Worm (Caenorhabditis elegans) whole organism, L1 larva: ENCODE measurements around the gene F26F4.6.

ENCODE experiments used
- C04F5.9 ChIP-seq: sonication (generic microtip); optimal IDR thresholded peaks from 2 replicates; lab custom pipeline; 2016; ENCODE audit warnings: missing genetic modification characterization, missing compliant biosample characterization
- C16A3.4 ChIP-seq: fragments of 150-350 bp; optimal IDR thresholded peaks from 2 replicates; lab custom pipeline; 2014; ENCODE audit warnings: missing biosample characterization, missing genetic modification characterization
- C34B4.2 ChIP-seq: sonication (generic microtip); optimal IDR thresholded peaks from 2 replicates; lab custom pipeline; 2017; ENCODE audit warnings: mild to moderate bottlenecking, missing genetic modification characterization, missing compliant biosample characterization
- Y116A8C.19 ChIP-seq: sonication (generic microtip); optimal IDR thresholded peaks from 2 replicates; lab custom pipeline; 2016; ENCODE audit warnings: missing compliant biosample characterization, missing genetic modification characterization, borderline replicate concordance
- aha-1 ChIP-seq: fragments of 150-350 bp; optimal IDR thresholded peaks from 2 replicates; lab custom pipeline; 2014; ENCODE audit warnings: missing biosample characterization, missing genetic modification characterization
- ama-1 ChIP-seq: fragments of 150-350 bp; optimal IDR thresholded peaks from 2 replicates; lab custom pipeline; 2014
- blmp-1 ChIP-seq: fragments of 150-350 bp; optimal IDR thresholded peaks from 2 replicates; lab custom pipeline; 2014; ENCODE audit warnings: missing biosample characterization, missing genetic modification characterization
- ceh-8 ChIP-seq: fragments of 200-800 bp; sonication (Bioruptor generic); optimal IDR thresholded peaks from 2 replicates; lab custom pipeline; 2018; ENCODE audit warnings: mild to moderate bottlenecking, missing genetic modification characterization, moderate library complexity, missing compliant biosample characterization
- ceh-82 ChIP-seq, 3 experiments: fragments of 150-350 bp in 1 of 3; sonication (generic microtip) in 2 of 3; optimal IDR thresholded peaks; 2 replicates each; lab custom pipeline; 2014 to 2017; ENCODE audit warnings: missing biosample characterization in 3 of 3, missing genetic modification characterization in 3 of 3
- ceh-88 ChIP-seq: fragments of 200-800 bp; sonication (Bioruptor generic); IDR thresholded peaks from 2 replicates; pipeline ENCODE4 v1.3.6; 2022; ENCODE audit warnings: missing genetic modification characterization, missing compliant biosample characterization
- ceh-90 ChIP-seq: sonication (generic microtip); optimal IDR thresholded peaks from 2 replicates; lab custom pipeline; 2016; ENCODE audit warnings: missing genetic modification characterization, missing compliant biosample characterization
- dsc-1 ChIP-seq: sonication (generic microtip); optimal IDR thresholded peaks from 2 replicates; lab custom pipeline; 2016; ENCODE audit warnings: mild to moderate bottlenecking, missing genetic modification characterization, missing compliant biosample characterization
- efl-1 ChIP-seq, 4 experiments: fragments of 150-350 bp; optimal IDR thresholded peaks in 3 of 4; peaks in 1 of 4; 1 replicate in 1 of 4; 2 replicates in 3 of 4; lab custom pipeline; 2014; ENCODE audit warnings: missing biosample characterization in 2 of 4, missing genetic modification characterization in 2 of 4, missing genetic modification reagents in 2 of 4
- efl-3 ChIP-seq: fragments of 200-800 bp; sonication (Bioruptor generic); optimal IDR thresholded peaks from 2 replicates; lab custom pipeline; 2018; ENCODE audit warnings: mild to moderate bottlenecking, missing genetic modification characterization, missing compliant biosample characterization
- egl-13 ChIP-seq: sonication (generic microtip); optimal IDR thresholded peaks from 2 replicates; lab custom pipeline; 2016; ENCODE audit warnings: missing genotype, missing genetic modification reagents, missing genetic modification characterization, missing compliant biosample characterization
- elt-2 ChIP-seq: sonication (generic microtip); optimal IDR thresholded peaks from 2 replicates; lab custom pipeline; 2016; ENCODE audit warnings: missing genetic modification characterization, mild to moderate bottlenecking, inconsistent platforms, missing compliant biosample characterization, missing genetic modification reagents
- elt-3 ChIP-seq, 6 experiments: fragments of 150-350 bp in 1 of 6; sonication (generic microtip); optimal IDR thresholded peaks; 2 replicates each; lab custom pipeline; 2017 to 2018; ENCODE audit warnings: missing biosample characterization in 6 of 6, missing genetic modification characterization in 6 of 6, inconsistent platforms in 1 of 6
- fkh-10 ChIP-seq: sonication (generic microtip); optimal IDR thresholded peaks from 2 replicates; lab custom pipeline; 2017; ENCODE audit warnings: missing biosample characterization, missing genetic modification reagents, missing genetic modification characterization
- fkh-8 ChIP-seq: sonication (generic microtip); optimal IDR thresholded peaks from 2 replicates; lab custom pipeline; 2016; ENCODE audit warnings: mild to moderate bottlenecking, missing genetic modification characterization, missing compliant biosample characterization
- hlh-17 ChIP-seq: fragments of 200-800 bp; sonication (Bioruptor generic); optimal IDR thresholded peaks from 2 replicates; lab custom pipeline; 2018; ENCODE audit warnings: missing genetic modification characterization, mild to moderate bottlenecking, missing compliant biosample characterization, moderate library complexity, borderline replicate concordance
- hpl-2 ChIP-seq: fragments of 150-350 bp; optimal IDR thresholded peaks from 2 replicates; lab custom pipeline; 2014; ENCODE audit warnings: missing biosample characterization, missing genetic modification reagents, missing genetic modification characterization
- isw-1 ChIP-seq: fragments of 200-800 bp; sonication (Bioruptor generic); IDR thresholded peaks from 2 replicates; pipeline ENCODE4 v1.3.6; 2022; ENCODE audit warnings: missing genetic modification characterization, missing compliant biosample characterization
- jun-1 ChIP-seq: fragments of 150-350 bp; optimal IDR thresholded peaks from 2 replicates; lab custom pipeline; 2014; ENCODE audit warnings: missing biosample characterization, missing genetic modification reagents, missing genetic modification characterization
- lin-15B ChIP-seq: fragments of 150-350 bp; sonication (generic microtip); optimal IDR thresholded peaks from 3 replicates; lab custom pipeline; 2014; ENCODE audit warnings: missing biosample characterization, missing genetic modification characterization
- lin-35 ChIP-seq, 2 experiments: fragments of 150-350 bp; optimal IDR thresholded peaks; 2 replicates each; lab custom pipeline; 2014; ENCODE audit warnings: missing biosample characterization in 2 of 2, missing genetic modification characterization in 2 of 2, missing genetic modification reagents in 2 of 2
- lsy-2 ChIP-seq, 2 experiments: fragments of 150-350 bp; optimal IDR thresholded peaks; 2 replicates each; lab custom pipeline; 2014; ENCODE audit warnings: missing biosample characterization in 2 of 2, missing genetic modification characterization in 2 of 2
- mab-9 ChIP-seq: fragments of 200-800 bp; sonication (Bioruptor generic); IDR thresholded peaks from 2 replicates; pipeline ENCODE4 v1.3.6; 2022; ENCODE audit warnings: missing genetic modification reagents, missing genetic modification characterization, missing compliant biosample characterization
- mdl-1 ChIP-seq, 2 experiments: fragments of 150-350 bp; optimal IDR thresholded peaks; 2 replicates each; lab custom pipeline; 2014 to 2017; ENCODE audit warnings: missing biosample characterization in 2 of 2, missing genetic modification characterization in 2 of 2, inconsistent platforms in 1 of 2
- mef-2 ChIP-seq: fragments of 150-350 bp; optimal IDR thresholded peaks from 2 replicates; lab custom pipeline; 2014; ENCODE audit warnings: missing biosample characterization, missing genetic modification characterization
- nhr-11 ChIP-seq: fragments of 150-350 bp; optimal IDR thresholded peaks from 2 replicates; lab custom pipeline; 2014; ENCODE audit warnings: missing biosample characterization, missing genetic modification characterization
- nhr-12 ChIP-seq: sonication (generic microtip); optimal IDR thresholded peaks from 2 replicates; lab custom pipeline; 2017; ENCODE audit warnings: missing biosample characterization, missing genetic modification characterization
- nhr-20 ChIP-seq: sonication (generic microtip); optimal IDR thresholded peaks from 2 replicates; lab custom pipeline; 2016; ENCODE audit warnings: mild to moderate bottlenecking, missing genetic modification characterization, missing compliant biosample characterization
- nhr-237 ChIP-seq: fragments of 150-350 bp; optimal IDR thresholded peaks from 2 replicates; lab custom pipeline; 2014; ENCODE audit warnings: missing biosample characterization, missing genetic modification characterization
- nhr-71 ChIP-seq: sonication (generic microtip); optimal IDR thresholded peaks from 2 replicates; lab custom pipeline; 2016; ENCODE audit warnings: mild to moderate bottlenecking, missing genetic modification characterization, moderate library complexity, missing compliant biosample characterization
- nhr-76 ChIP-seq: sonication (generic microtip); optimal IDR thresholded peaks from 2 replicates; lab custom pipeline; 2017; ENCODE audit warnings: missing biosample characterization, missing genetic modification characterization
- nhr-77 ChIP-seq: fragments of 150-350 bp; optimal IDR thresholded peaks from 2 replicates; lab custom pipeline; 2014; ENCODE audit warnings: missing biosample characterization, missing genetic modification characterization
- nhr-84 ChIP-seq: sonication (generic microtip); optimal IDR thresholded peaks from 2 replicates; lab custom pipeline; 2017; ENCODE audit warnings: missing biosample characterization, missing genetic modification characterization
- pag-3 ChIP-seq: sonication (generic microtip); optimal IDR thresholded peaks from 2 replicates; lab custom pipeline; 2017; ENCODE audit warnings: missing genetic modification characterization, mild to moderate bottlenecking, missing compliant biosample characterization, antibody characterized with exemption, borderline replicate concordance; ENCODE audit not compliant: insufficient read depth
- pax-3 ChIP-seq: fragments of 200-800 bp; sonication (Bioruptor generic); optimal IDR thresholded peaks from 2 replicates; lab custom pipeline; 2018; ENCODE audit warnings: mild to moderate bottlenecking, missing genetic modification characterization, moderate library complexity, missing compliant biosample characterization
- rnt-1 ChIP-seq: sonication (generic microtip); optimal IDR thresholded peaks from 2 replicates; lab custom pipeline; 2016; ENCODE audit warnings: mild to moderate bottlenecking, missing genetic modification characterization, moderate library complexity, missing compliant biosample characterization
- snpc-4 ChIP-seq: fragments of 150-350 bp; optimal IDR thresholded peaks from 2 replicates; lab custom pipeline; 2014; ENCODE audit warnings: missing biosample characterization, missing genetic modification characterization
- snu-23 ChIP-seq: sonication (generic microtip); optimal IDR thresholded peaks from 2 replicates; lab custom pipeline; 2016; ENCODE audit warnings: missing genetic modification characterization, missing compliant biosample characterization
- sox-4 ChIP-seq: sonication (generic microtip); optimal IDR thresholded peaks from 2 replicates; lab custom pipeline; 2016; ENCODE audit warnings: missing genetic modification characterization, missing compliant biosample characterization
- sptf-1 ChIP-seq: fragments of 150-350 bp; optimal IDR thresholded peaks from 2 replicates; lab custom pipeline; 2014; ENCODE audit warnings: missing biosample characterization, missing genetic modification characterization
- sup-37 ChIP-seq: fragments of 200-800 bp; sonication (Bioruptor generic); optimal IDR thresholded peaks from 2 replicates; lab custom pipeline; 2018; ENCODE audit warnings: mild to moderate bottlenecking, missing genetic modification characterization, missing compliant biosample characterization
- swsn-7 ChIP-seq: sonication (generic microtip); optimal IDR thresholded peaks from 2 replicates; lab custom pipeline; 2016; ENCODE audit warnings: missing genetic modification characterization, missing compliant biosample characterization
- tlp-1 ChIP-seq: fragments of 150-350 bp; optimal IDR thresholded peaks from 2 replicates; lab custom pipeline; 2014; ENCODE audit warnings: missing biosample characterization, missing genetic modification characterization
- unc-130 ChIP-seq: fragments of 150-350 bp; optimal IDR thresholded peaks from 2 replicates; lab custom pipeline; 2017; ENCODE audit warnings: missing biosample characterization, missing genetic modification characterization, inconsistent platforms
- unc-30 ChIP-seq: sonication (generic microtip); optimal IDR thresholded peaks from 2 replicates; lab custom pipeline; 2017; ENCODE audit warnings: missing biosample characterization, missing genetic modification characterization
- unc-86 ChIP-seq: sonication (generic microtip); optimal IDR thresholded peaks from 2 replicates; lab custom pipeline; 2016; ENCODE audit warnings: missing genetic modification characterization, missing compliant biosample characterization
- zag-1 ChIP-seq: fragments of 150-350 bp; optimal IDR thresholded peaks from 2 replicates; lab custom pipeline; 2014; ENCODE audit warnings: missing biosample characterization, missing genetic modification characterization
- ztf-11 ChIP-seq, 2 experiments: sonication (generic microtip); optimal IDR thresholded peaks; 2 replicates each; lab custom pipeline; 2016 to 2017; ENCODE audit warnings: missing genetic modification characterization in 2 of 2, missing biosample characterization in 1 of 2, missing compliant biosample characterization in 1 of 2
- ztf-4 ChIP-seq: fragments of 150-350 bp; optimal IDR thresholded peaks from 2 replicates; lab custom pipeline; 2014; ENCODE audit warnings: missing biosample characterization, missing genetic modification characterization

F26F4.6 gene

ce11 chrIII:4899728-4900127, 6.3 kb upstream of the F26F4.6 start (continued):
- peak; percentile 100 for TF ChIP-seq nhr-71 (tag; lab: Kevin White, UChicago)
- peak in 5 of 6 experiments; percentile 68 to 98 (median 97) for TF ChIP-seq elt-3 (tag; optimal IDR thresholded peaks at IDR 0.05; lab: Kevin White, UChicago)
- TF ChIP-seq hlh-17 (GFP tag; lab: Kevin White, UChicago): no peak
- TF ChIP-seq C04F5.9 (tag; lab: Kevin White, UChicago): peak; percentile 97
- peak; percentile 100 for TF ChIP-seq swsn-7
- TF ChIP-seq efl-1 (optimal IDR thresholded peaks at IDR 0.05; lab: Kevin White, UChicago): peak; percentile 96 to 97
- TF ChIP-seq efl-1 (GFP tag; optimal IDR thresholded peaks at IDR 0.05 in 1 of 2; lab: Kevin White, UChicago): peak; percentile 85 to 99
- peak; percentile 100 for TF ChIP-seq unc-86 (tag; lab: Kevin White, UChicago)
- peak; percentile 97 for TF ChIP-seq unc-130 (tag; lab: Kevin White, UChicago)
- TF ChIP-seq nhr-11 (tag; lab: Kevin White, UChicago): peak; percentile 94
- peak; percentile 99 for TF ChIP-seq elt-2 (tag; lab: Kevin White, UChicago)
- TF ChIP-seq ztf-11 (tag; optimal IDR thresholded peaks at IDR 0.05; lab: Kevin White, UChicago): peak in 1 of 2 experiments; percentile 99
- TF ChIP-seq ceh-82 (tag; optimal IDR thresholded peaks at IDR 0.05; lab: Kevin White, UChicago): peak; percentile 95 to 98 (median 97)
- peak; percentile 91 for TF ChIP-seq C34B4.2
- TF ChIP-seq blmp-1: peak; percentile 100
- peak; percentile 69 for TF ChIP-seq nhr-76
- TF ChIP-seq egl-13 (tag; lab: Kevin White, UChicago): peak; percentile 100
- TF ChIP-seq mab-9 (GFP tag; lab: Robert Waterston, UW): peak; percentile 98
- peak; percentile 100 for TF ChIP-seq dsc-1 (tag; lab: Kevin White, UChicago)
- TF ChIP-seq mef-2 (tag; lab: Kevin White, UChicago): peak; percentile 96
- peak; percentile 99 for TF ChIP-seq fkh-10 (GFP tag; lab: Kevin White, UChicago)
- peak; percentile 100 for TF ChIP-seq nhr-20 (tag; lab: Kevin White, UChicago)
- TF ChIP-seq aha-1 (tag; lab: Kevin White, UChicago): peak; percentile 95
- TF ChIP-seq nhr-237: peak; percentile 95
- TF ChIP-seq lin-15B (tag; lab: Kevin White, UChicago): peak; percentile 94
- peak; percentile 99 for TF ChIP-seq nhr-77 (tag; lab: Kevin White, UChicago)
- TF ChIP-seq mdl-1 (tag; optimal IDR thresholded peaks at IDR 0.05; lab: Kevin White, UChicago): peak; percentile 45 to 99
- TF ChIP-seq jun-1 (tag; lab: Kevin White, UChicago): peak; percentile 99
- TF ChIP-seq ceh-90: peak; percentile 73
- TF ChIP-seq zag-1: peak; percentile 30
- TF ChIP-seq snpc-4 (tag; lab: Kevin White, UChicago): peak; percentile 84
- TF ChIP-seq C16A3.4 (tag; lab: Kevin White, UChicago): peak; percentile 99
- peak; percentile 97 for TF ChIP-seq lsy-2 (tag; optimal IDR thresholded peaks at IDR 0.05; lab: Kevin White, UChicago)
- TF ChIP-seq rnt-1 (tag; lab: Kevin White, UChicago): peak; percentile 98
- no peak for TF ChIP-seq ama-1 (lab: Kevin White, UChicago)
- peak; percentile 98 for TF ChIP-seq isw-1 (GFP tag; lab: Robert Waterston, UW)
- no peak for TF ChIP-seq tlp-1 (tag; lab: Kevin White, UChicago)
- TF ChIP-seq hpl-2 (GFP tag; lab: Kevin White, UChicago): peak; percentile 95
- peak; percentile 99 for TF ChIP-seq ceh-8 (GFP tag; lab: Kevin White, UChicago)
- TF ChIP-seq snu-23 (GFP tag; lab: Kevin White, UChicago): peak; percentile 100
- TF ChIP-seq fkh-8 (tag; lab: Kevin White, UChicago): peak; percentile 100
- peak; percentile 80 for TF ChIP-seq pag-3 (tag; lab: Kevin White, UChicago)
- TF ChIP-seq efl-3: peak; percentile 95
- peak; percentile 99 for TF ChIP-seq ceh-88 (GFP tag; lab: Robert Waterston, UW)
- TF ChIP-seq ztf-4 (tag; lab: Kevin White, UChicago): peak; percentile 99
- TF ChIP-seq unc-30 (tag; lab: Kevin White, UChicago): no peak
- TF ChIP-seq nhr-12 (tag; lab: Kevin White, UChicago): peak; percentile 43
- no peak for TF ChIP-seq sptf-1
- TF ChIP-seq nhr-84 (tag; lab: Kevin White, UChicago): no peak
- peak; percentile 100 for TF ChIP-seq sup-37
- peak; percentile 99 for TF ChIP-seq sox-4 (tag; lab: Kevin White, UChicago)
- TF ChIP-seq pax-3 (tag; lab: Kevin White, UChicago): peak; percentile 100
- TF ChIP-seq lin-35 (GFP tag; optimal IDR thresholded peaks at IDR 0.05; lab: Kevin White, UChicago): peak; percentile 94 to 95
- peak; percentile 10 for TF ChIP-seq Y116A8C.19 (tag; lab: Kevin White, UChicago)
